Worm (Caenorhabditis elegans) whole organism, early embryonic: ENCODE data around the gene R02D5.3.

Source experiments
- B0310.2 ChIP-seq: sonication (generic microtip); optimal IDR thresholded peaks from 2 replicates; lab custom pipeline; 2016; ENCODE audit warnings: mild to moderate bottlenecking, missing genetic modification characterization, missing compliant biosample characterization
- F13C5.2 ChIP-seq: sonication (generic microtip); optimal IDR thresholded peaks from 2 replicates; lab custom pipeline; 2017; ENCODE audit warnings: mild to moderate bottlenecking, missing genetic modification characterization, inconsistent platforms, missing compliant biosample characterization
- ama-1 ChIP-seq: fragments of 150-350 bp; optimal IDR thresholded peaks from 2 replicates; lab custom pipeline; 2014
- ceh-13 ChIP-seq: fragments of 200-800 bp; sonication (Bioruptor generic); optimal IDR thresholded peaks from 2 replicates; lab custom pipeline; 2018; ENCODE audit warnings: mild to moderate bottlenecking, missing genetic modification characterization, missing compliant biosample characterization
- ceh-36 ChIP-seq: sonication (generic microtip); optimal IDR thresholded peaks from 2 replicates; lab custom pipeline; 2016; ENCODE audit warnings: missing genetic modification characterization, inconsistent platforms, missing compliant biosample characterization
- ets-7 ChIP-seq: sonication (generic microtip); optimal IDR thresholded peaks from 2 replicates; lab custom pipeline; 2016; ENCODE audit warnings: missing genotype, missing genetic modification characterization, missing compliant biosample characterization
- flt-1 ChIP-seq: fragments of 200-800 bp; sonication (Bioruptor generic); IDR thresholded peaks from 2 replicates; pipeline ENCODE4 v1.3.6; 2022; ENCODE audit warnings: missing genetic modification characterization, missing compliant biosample characterization
- hmbx-1 ChIP-seq: sonication (generic microtip); optimal IDR thresholded peaks from 2 replicates; lab custom pipeline; 2016; ENCODE audit warnings: mild to moderate bottlenecking, missing genetic modification characterization, missing compliant biosample characterization
- pes-1 ChIP-seq: fragments of 200-800 bp; sonication (Bioruptor generic); IDR thresholded peaks from 2 replicates; pipeline ENCODE4 v1.3.6; 2022; ENCODE audit warnings: missing genetic modification reagents, missing genetic modification characterization, missing compliant biosample characterization
- scrt-1 ChIP-seq: fragments of 200-800 bp; sonication (Bioruptor generic); IDR thresholded peaks from 2 replicates; pipeline ENCODE4 v1.3.6; 2022; ENCODE audit warnings: missing genetic modification characterization, missing compliant biosample characterization
- sea-1 ChIP-seq: fragments of 200-800 bp; sonication (Bioruptor generic); conservative IDR thresholded peaks from 2 replicates; pipeline ENCODE4 v1.3.6; 2022; ENCODE audit warnings: missing genetic modification characterization, missing compliant biosample characterization
- tbx-37 ChIP-seq: fragments of 200-800 bp; sonication (Bioruptor generic); conservative IDR thresholded peaks from 2 replicates; pipeline ENCODE4 v1.3.6; 2022; ENCODE audit warnings: missing genetic modification reagents, missing genetic modification characterization, missing compliant biosample characterization
- tra-4 ChIP-seq: sonication (generic microtip); optimal IDR thresholded peaks from 2 replicates; lab custom pipeline; 2017; ENCODE audit warnings: missing genetic modification characterization, missing compliant biosample characterization

- TF ChIP-seq ceh-36: no peak
- TF ChIP-seq F13C5.2 (tag; lab: Kevin White, UChicago): no peak
- TF ChIP-seq flt-1 (GFP tag; lab: Robert Waterston, UW): no peak
- TF ChIP-seq ets-7 (tag; lab: Kevin White, UChicago): no peak
- no peak for TF ChIP-seq ama-1 (lab: Kevin White, UChicago)
- TF ChIP-seq pes-1 (GFP tag; lab: Robert Waterston, UW): no peak
- no peak for TF ChIP-seq tra-4 (tag; lab: Kevin White, UChicago)
- TF ChIP-seq tbx-37 (GFP tag; lab: Robert Waterston, UW): no peak
- no peak for TF ChIP-seq sea-1
- no peak for TF ChIP-seq B0310.2 (tag; lab: Kevin White, UChicago)
- no peak for TF ChIP-seq hmbx-1 (tag; lab: Kevin White, UChicago)
- no peak for TF ChIP-seq ceh-13 (GFP tag; lab: Kevin White, UChicago)
- TF ChIP-seq scrt-1 (GFP tag; lab: Robert Waterston, UW): no peak
Measured at ce11 chrV:14480533-14480932, 2.4 kb upstream of the R02D5.3 start.
